Worm (Caenorhabditis elegans) whole organism, L4 larva: Measurements from ENCODE around the gene hot-2.

Source experiments
- ama-1 ChIP-seq: fragments of 150-350 bp; optimal IDR thresholded peaks from 2 replicates; lab custom pipeline; 2014; ENCODE audit warnings: inconsistent platforms, mixed read lengths
- egl-27 ChIP-seq: sonication (generic microtip); optimal IDR thresholded peaks from 3 replicates; lab custom pipeline; 2017; ENCODE audit warnings: missing biosample characterization, missing genetic modification reagents, missing genetic modification characterization
- hlh-30 ChIP-seq: sonication (generic microtip); optimal IDR thresholded peaks from 2 replicates; lab custom pipeline; 2017; ENCODE audit warnings: antibody characterized with exemption, mild to moderate bottlenecking, missing genetic modification characterization, missing compliant biosample characterization; ENCODE audit not compliant: insufficient read depth
- lin-29 ChIP-seq: fragments of 200-800 bp; sonication (Bioruptor generic); IDR thresholded peaks from 2 replicates; pipeline ENCODE4 v1.3.6; 2022; ENCODE audit warnings: missing genetic modification reagents, missing genetic modification characterization, missing compliant biosample characterization
- nhr-77 ChIP-seq: fragments of 150-350 bp; optimal IDR thresholded peaks from 2 replicates; lab custom pipeline; 2014; ENCODE audit warnings: missing biosample characterization, missing genetic modification characterization
- pha-4 ChIP-seq, 2 experiments: fragments of 150-350 bp in 1 of 2; fragments of 200-800 bp in 1 of 2; sonication (Bioruptor generic) in 1 of 2; IDR thresholded peaks in 1 of 2; optimal IDR thresholded peaks in 1 of 2; 2 replicates each; pipeline versions ENCODE4 v1.3.6 to Lab custom; 2014 to 2022; ENCODE audit warnings: missing genetic modification characterization in 2 of 2, missing genetic modification reagents in 2 of 2, missing biosample characterization in 1 of 2, missing compliant biosample characterization in 1 of 2
- unc-39 ChIP-seq: sonication (generic microtip); optimal IDR thresholded peaks from 2 replicates; lab custom pipeline; 2017; ENCODE audit warnings: missing biosample characterization, missing genetic modification characterization

DNA sequence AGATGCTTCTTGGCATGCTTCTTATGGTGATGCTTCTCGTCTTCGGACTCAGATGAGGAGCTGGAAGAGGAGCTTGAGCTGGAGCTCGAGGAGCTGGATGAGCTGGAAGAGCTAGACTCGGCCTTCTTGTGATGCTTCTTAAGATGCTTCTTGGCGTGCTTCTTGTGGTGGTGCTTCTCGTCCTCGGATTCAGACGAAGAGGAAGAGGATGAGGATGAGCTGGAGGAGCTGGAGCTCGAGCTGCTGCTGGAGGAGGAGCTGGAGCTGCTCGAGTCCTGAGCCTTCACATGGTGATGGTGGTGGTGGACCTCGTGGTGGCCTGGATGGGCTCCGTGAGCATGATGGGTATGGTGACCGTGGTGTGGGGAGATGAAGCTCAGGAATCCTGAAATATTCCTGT lies 28.2 kb downstream of the hot-2 start:
- TF ChIP-seq egl-27 (no peak), unc-39 (tag; lab: Kevin White, UChicago) (no peak), ama-1 (lab: Kevin White, UChicago) (no peak), nhr-77 (tag; lab: Kevin White, UChicago) (no peak), hlh-30 (tag; lab: Kevin White, UChicago) (no peak), lin-29 (no peak), pha-4 (GFP tag; IDR thresholded peaks at IDR 0.05; lab: Robert Waterston, UW) (no peak), pha-4 (tag; optimal IDR thresholded peaks at IDR 0.05; lab: Kevin White, UChicago) (no peak)
